Worm (Caenorhabditis elegans) whole organism, L2 larva: Measurements from ENCODE around the gene K10C9.4.

Experiments
- C34F6.9 ChIP-seq: fragments of 150-350 bp; optimal IDR thresholded peaks from 2 replicates; lab custom pipeline; 2014; ENCODE audit warnings: missing biosample characterization, missing genetic modification characterization
- F13H6.1 ChIP-seq: sonication (generic microtip); optimal IDR thresholded peaks from 2 replicates; lab custom pipeline; 2016; ENCODE audit warnings: missing genetic modification characterization, missing compliant biosample characterization
- Y55F3AM.14 ChIP-seq: fragments of 200-800 bp; sonication (Bioruptor generic); optimal IDR thresholded peaks from 2 replicates; lab custom pipeline; 2018; ENCODE audit warnings: mild to moderate bottlenecking, missing genetic modification characterization, missing compliant biosample characterization
- aly-2 ChIP-seq: fragments of 150-350 bp; optimal IDR thresholded peaks from 2 replicates; lab custom pipeline; 2014; ENCODE audit warnings: missing biosample characterization, missing genetic modification characterization
- ama-1 ChIP-seq: fragments of 150-350 bp; optimal IDR thresholded peaks from 2 replicates; lab custom pipeline; 2018; ENCODE audit warnings: inconsistent platforms
- ceh-16 ChIP-seq: fragments of 150-350 bp; optimal IDR thresholded peaks from 2 replicates; lab custom pipeline; 2014; ENCODE audit warnings: missing biosample characterization, missing genetic modification characterization
- ceh-82 ChIP-seq: fragments of 150-350 bp; optimal IDR thresholded peaks from 2 replicates; lab custom pipeline; 2014; ENCODE audit warnings: missing biosample characterization, missing genetic modification characterization
- crh-2 ChIP-seq: sonication (generic microtip); optimal IDR thresholded peaks from 2 replicates; lab custom pipeline; 2017; ENCODE audit warnings: missing biosample characterization, missing genetic modification characterization
- dmd-4 ChIP-seq: sonication (generic microtip); optimal IDR thresholded peaks from 2 replicates; lab custom pipeline; 2017; ENCODE audit warnings: missing biosample characterization, missing genetic modification characterization
- egl-27 ChIP-seq: sonication (generic microtip); optimal IDR thresholded peaks from 3 replicates; lab custom pipeline; 2017; ENCODE audit warnings: missing biosample characterization, missing genetic modification reagents, missing genetic modification characterization
- elt-3 ChIP-seq: sonication (generic microtip); optimal IDR thresholded peaks from 2 replicates; lab custom pipeline; 2017; ENCODE audit warnings: missing biosample characterization, missing genetic modification characterization
- fos-1 ChIP-seq: fragments of 150-350 bp; optimal IDR thresholded peaks from 2 replicates; lab custom pipeline; 2014; ENCODE audit warnings: missing biosample characterization, missing genetic modification characterization
- gmeb-1 ChIP-seq: fragments of 150-350 bp; optimal IDR thresholded peaks from 2 replicates; lab custom pipeline; 2014; ENCODE audit warnings: missing biosample characterization, missing genetic modification characterization
- lin-13 ChIP-seq: fragments of 150-350 bp; optimal IDR thresholded peaks from 2 replicates; lab custom pipeline; 2014; ENCODE audit warnings: missing biosample characterization, missing genetic modification reagents, missing genetic modification characterization
- lin-39 ChIP-seq: fragments of 150-350 bp; optimal IDR thresholded peaks from 2 replicates; lab custom pipeline; 2014; ENCODE audit warnings: missing biosample characterization, missing genetic modification reagents, missing genetic modification characterization
- lsy-2 ChIP-seq, 2 experiments: fragments of 150-350 bp in 1 of 2; sonication (generic microtip) in 1 of 2; optimal IDR thresholded peaks; 2 replicates each; lab custom pipeline; 2014 to 2017; ENCODE audit warnings: missing biosample characterization in 2 of 2, missing genetic modification characterization in 2 of 2
- mbf-1 ChIP-seq: sonication (generic microtip); optimal IDR thresholded peaks from 2 replicates; lab custom pipeline; 2017; ENCODE audit warnings: missing biosample characterization, missing genetic modification characterization
- mdl-1 ChIP-seq, 2 experiments: fragments of 150-350 bp in 1 of 2; sonication (generic microtip) in 1 of 2; optimal IDR thresholded peaks; 2 replicates each; lab custom pipeline; 2017; ENCODE audit warnings: missing biosample characterization in 2 of 2, missing genetic modification characterization in 2 of 2
- nhr-10 ChIP-seq: sonication (generic microtip); optimal IDR thresholded peaks from 2 replicates; lab custom pipeline; 2017; ENCODE audit warnings: missing biosample characterization, missing genetic modification characterization
- nhr-11 ChIP-seq: fragments of 150-350 bp; optimal IDR thresholded peaks from 2 replicates; lab custom pipeline; 2014; ENCODE audit warnings: missing biosample characterization, missing genetic modification characterization
- nhr-129 ChIP-seq: fragments of 150-350 bp; optimal IDR thresholded peaks from 2 replicates; lab custom pipeline; 2014; ENCODE audit warnings: missing biosample characterization, missing genetic modification characterization
- nhr-21 ChIP-seq: fragments of 150-350 bp; optimal IDR thresholded peaks from 2 replicates; lab custom pipeline; 2014; ENCODE audit warnings: missing biosample characterization, missing genetic modification characterization
- nhr-23 ChIP-seq: fragments of 150-350 bp; optimal IDR thresholded peaks from 2 replicates; lab custom pipeline; 2014; ENCODE audit warnings: missing biosample characterization, missing genetic modification reagents, missing genetic modification characterization
- nhr-237 ChIP-seq: fragments of 150-350 bp; optimal IDR thresholded peaks from 2 replicates; lab custom pipeline; 2014; ENCODE audit warnings: missing biosample characterization, missing genetic modification characterization
- nhr-25 ChIP-seq: fragments of 150-350 bp; sonication (generic microtip); optimal IDR thresholded peaks from 3 replicates; lab custom pipeline; 2014; ENCODE audit warnings: missing biosample characterization, missing genetic modification characterization
- nhr-6 ChIP-seq: fragments of 150-350 bp; optimal IDR thresholded peaks from 2 replicates; lab custom pipeline; 2014; ENCODE audit warnings: missing biosample characterization, missing genetic modification characterization
- sem-4 ChIP-seq: fragments of 150-350 bp; optimal IDR thresholded peaks from 2 replicates; lab custom pipeline; 2014; ENCODE audit warnings: missing biosample characterization, missing genetic modification reagents, missing genetic modification characterization
- skn-1 ChIP-seq: sonication (generic microtip); optimal IDR thresholded peaks from 2 replicates; lab custom pipeline; 2017; ENCODE audit warnings: missing biosample characterization, missing genetic modification characterization
- sma-3 ChIP-seq: sonication (generic microtip); optimal IDR thresholded peaks from 2 replicates; lab custom pipeline; 2016; ENCODE audit warnings: missing genetic modification reagents, missing genetic modification characterization, missing compliant biosample characterization
- snpc-4 ChIP-seq: fragments of 150-350 bp; optimal IDR thresholded peaks from 2 replicates; lab custom pipeline; 2014; ENCODE audit warnings: missing biosample characterization, missing genetic modification characterization
- unc-55 ChIP-seq: fragments of 150-350 bp; sonication (generic microtip); optimal IDR thresholded peaks from 3 replicates; lab custom pipeline; 2014; ENCODE audit warnings: missing biosample characterization, missing genetic modification reagents, missing genetic modification characterization
- unc-62 ChIP-seq: fragments of 150-350 bp; optimal IDR thresholded peaks from 2 replicates; lab custom pipeline; 2014; ENCODE audit warnings: missing biosample characterization, missing genetic modification reagents, missing genetic modification characterization
- zag-1 ChIP-seq: fragments of 150-350 bp; optimal IDR thresholded peaks from 2 replicates; lab custom pipeline; 2014; ENCODE audit warnings: missing biosample characterization, missing genetic modification characterization
- ztf-1 ChIP-seq: fragments of 200-800 bp; sonication (Bioruptor generic); conservative IDR thresholded peaks from 2 replicates; pipeline ENCODE4 v1.3.6; 2022; ENCODE audit warnings: missing genetic modification characterization, missing compliant biosample characterization
- ztf-11 ChIP-seq: sonication (generic microtip); optimal IDR thresholded peaks from 2 replicates; lab custom pipeline; 2017; ENCODE audit warnings: missing biosample characterization, missing genetic modification characterization
- ztf-4 ChIP-seq: fragments of 150-350 bp; optimal IDR thresholded peaks from 2 replicates; lab custom pipeline; 2014; ENCODE audit warnings: missing biosample characterization, missing genetic modification characterization

The K10C9.4 gene

DNA sequence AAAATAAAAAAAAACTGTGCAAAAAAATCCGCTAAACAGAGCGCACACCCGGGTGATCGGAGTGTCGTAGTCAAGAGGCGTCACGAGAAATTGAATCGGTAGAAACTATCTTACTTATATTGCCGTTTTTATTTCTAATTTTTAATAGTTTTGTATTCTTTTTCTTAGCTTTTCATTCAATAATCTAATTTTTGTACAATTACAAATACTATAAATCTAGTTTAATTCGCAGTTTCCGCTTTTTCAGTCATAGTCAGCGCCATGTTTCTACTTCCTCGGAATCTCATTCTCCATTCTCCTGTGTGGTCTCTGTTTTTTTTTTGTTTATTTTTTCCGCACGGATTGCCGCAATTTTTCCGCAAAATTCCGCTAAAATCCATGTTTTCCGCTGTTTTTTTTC is 49.0 kb downstream of the K10C9.4 start:
- peak; percentile 82 for TF ChIP-seq C34F6.9 (tag; lab: Kevin White, UChicago)
- TF ChIP-seq elt-3 (tag; lab: Kevin White, UChicago): no peak
- TF ChIP-seq nhr-21: peak; percentile 11
- no peak for TF ChIP-seq ztf-4 (tag; lab: Kevin White, UChicago)
- TF ChIP-seq mbf-1 (tag; lab: Kevin White, UChicago): no peak
- TF ChIP-seq dmd-4 (tag; lab: Kevin White, UChicago): no peak
- TF ChIP-seq ztf-11 (tag; lab: Kevin White, UChicago): no peak
- TF ChIP-seq aly-2: no peak
- TF ChIP-seq snpc-4 (tag; lab: Kevin White, UChicago): no peak
- no peak for TF ChIP-seq skn-1 (tag; lab: Kevin White, UChicago)
- peak; percentile 15 for TF ChIP-seq fos-1
- TF ChIP-seq unc-55: peak; percentile 81
- TF ChIP-seq lin-39 (tag; lab: Kevin White, UChicago): no peak
- TF ChIP-seq unc-62 (GFP tag; lab: Kevin White, UChicago): no peak
- TF ChIP-seq nhr-11: no peak
- TF ChIP-seq nhr-237 (tag; lab: Kevin White, UChicago): no peak
- peak; percentile 52 for TF ChIP-seq gmeb-1 (tag; lab: Kevin White, UChicago)
- TF ChIP-seq sem-4 (tag; lab: Kevin White, UChicago): no peak
- peak; percentile 51 for TF ChIP-seq Y55F3AM.14
- TF ChIP-seq sma-3 (GFP tag; lab: Kevin White, UChicago): peak; percentile 84
- peak; percentile 74 for TF ChIP-seq nhr-25
- TF ChIP-seq nhr-10 (tag; lab: Kevin White, UChicago): no peak
- TF ChIP-seq crh-2 (tag; lab: Kevin White, UChicago): peak; percentile 53
- peak; percentile 49 for TF ChIP-seq nhr-129
- no peak for TF ChIP-seq ama-1 (lab: Kevin White, UChicago)
- no peak for TF ChIP-seq ztf-1 (GFP tag; lab: Robert Waterston, UW)
- TF ChIP-seq nhr-23: no peak
- no peak for TF ChIP-seq ceh-16 (tag; lab: Kevin White, UChicago)
- peak; percentile 31 for TF ChIP-seq nhr-6 (tag; lab: Kevin White, UChicago)
- TF ChIP-seq lsy-2 (tag; optimal IDR thresholded peaks at IDR 0.05; lab: Kevin White, UChicago): peak; percentile 37 to 77
- TF ChIP-seq egl-27: no peak
- TF ChIP-seq F13H6.1: peak; percentile 75

- TF ChIP-seq nhr-11 (no peak), nhr-21 (no peak), C34F6.9 (tag; lab: Kevin White, UChicago) (no peak), aly-2 (no peak), fos-1 (no peak), nhr-25 (no peak), unc-55 (no peak), nhr-6 (tag; lab: Kevin White, UChicago) (no peak), mdl-1 (tag; optimal IDR thresholded peaks at IDR 0.05; lab: Kevin White, UChicago) (no peak), nhr-237 (tag; lab: Kevin White, UChicago) (no peak), nhr-23 (no peak)
Observed at ce11 chrV:1003400-1003799, 49.4 kb downstream of the K10C9.4 start, which contains the start of gene Y50D4C.5. Y50D4C.5 (minus strand) TSS chrV:1003744.

DNA sequence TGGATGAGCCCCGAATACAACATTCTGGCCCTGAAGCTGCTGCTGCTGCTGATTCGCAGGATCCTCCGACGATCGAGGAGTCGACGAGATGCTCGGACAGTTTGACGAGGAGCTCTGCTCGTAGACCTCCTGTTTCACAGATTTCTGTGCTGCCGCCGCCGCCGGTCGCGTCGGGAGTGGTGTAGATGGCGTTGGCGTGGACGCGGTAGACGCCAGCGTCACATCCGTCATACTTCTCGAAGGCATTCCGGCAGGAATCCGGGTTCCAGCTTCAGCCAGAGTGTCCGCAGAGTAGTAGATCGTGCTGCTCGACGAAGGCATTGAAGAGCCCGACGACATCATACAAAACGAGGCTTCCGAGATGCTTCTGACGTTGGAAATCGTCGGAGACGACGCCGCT is 51.7 kb downstream of the K10C9.4 start:
- no peak for TF ChIP-seq lsy-2 (tag; optimal IDR thresholded peaks at IDR 0.05; lab: Kevin White, UChicago)
- no peak for TF ChIP-seq Y55F3AM.14
- no peak for TF ChIP-seq sem-4 (tag; lab: Kevin White, UChicago)
- no peak for TF ChIP-seq ama-1 (lab: Kevin White, UChicago)
- TF ChIP-seq nhr-237 (tag; lab: Kevin White, UChicago): no peak
- no peak for TF ChIP-seq nhr-21
- TF ChIP-seq skn-1 (tag; lab: Kevin White, UChicago): no peak
- TF ChIP-seq nhr-11: no peak
- TF ChIP-seq ceh-82 (tag; lab: Kevin White, UChicago): no peak
- TF ChIP-seq lin-13 (GFP tag; lab: Kevin White, UChicago): no peak
- TF ChIP-seq fos-1: no peak
- TF ChIP-seq mbf-1 (tag; lab: Kevin White, UChicago): no peak
- no peak for TF ChIP-seq zag-1 (tag; lab: Kevin White, UChicago)
- no peak for TF ChIP-seq F13H6.1
